Worm (Caenorhabditis elegans) whole organism, L4 larva: ENCODE data around the gene baf-1.
"Not testable (repeated sequence)": the region's sequence is repeated elsewhere in the genome, so short reads cannot be mapped to it uniquely, and the experiment has no call there.

ENCODE experiments used
- arid-1 ChIP-seq: fragments of 200-800 bp; sonication (Bioruptor generic); conservative IDR thresholded peaks from 2 replicates; pipeline ENCODE4 v1.3.6; 2022; ENCODE audit warnings: missing genetic modification reagents, missing genetic modification characterization, missing compliant biosample characterization
- ceh-28 ChIP-seq: fragments of 150-350 bp; optimal IDR thresholded peaks from 2 replicates; lab custom pipeline; 2014; ENCODE audit warnings: missing biosample characterization, missing genetic modification reagents, missing genetic modification characterization
- ceh-44 ChIP-seq: fragments of 200-800 bp; sonication (Bioruptor generic); IDR thresholded peaks from 2 replicates; pipeline ENCODE4 v1.3.6; 2022; ENCODE audit warnings: missing genetic modification reagents, missing genetic modification characterization, missing compliant biosample characterization
- ceh-82 ChIP-seq: sonication (generic microtip); optimal IDR thresholded peaks from 2 replicates; lab custom pipeline; 2017; ENCODE audit warnings: missing biosample characterization, missing genetic modification characterization
- duxl-1 ChIP-seq: sonication (generic microtip); optimal IDR thresholded peaks from 2 replicates; lab custom pipeline; 2016; ENCODE audit warnings: mild to moderate bottlenecking, missing genetic modification characterization, moderate library complexity, missing compliant biosample characterization; ENCODE audit not compliant: poor library complexity
- lim-7 ChIP-seq: fragments of 200-800 bp; sonication (Bioruptor generic); IDR thresholded peaks from 2 replicates; pipeline ENCODE4 v1.3.6; 2022; ENCODE audit warnings: missing genetic modification characterization, missing compliant biosample characterization
- lin-15B ChIP-seq: fragments of 150-350 bp; sonication (generic microtip); optimal IDR thresholded peaks from 3 replicates; lab custom pipeline; 2014; ENCODE audit warnings: missing biosample characterization, missing genetic modification characterization
- lin-39 ChIP-seq: fragments of 150-350 bp; optimal IDR thresholded peaks from 2 replicates; lab custom pipeline; 2014; ENCODE audit warnings: missing biosample characterization, missing genetic modification reagents, missing genetic modification characterization

ce11 chrIII:9447634-9448033 lies 19.6 kb upstream of the baf-1 start:
- TF ChIP-seq ceh-82 (tag; lab: Kevin White, UChicago); lim-7; lin-39 (tag; lab: Kevin White, UChicago); ceh-28 (tag; lab: Kevin White, UChicago); arid-1 (GFP tag; lab: Robert Waterston, UW); lin-15B; duxl-1 (tag; lab: Kevin White, UChicago); ceh-44: not testable (repeated sequence)
